Worm (Caenorhabditis elegans): ENCODE data around the gene his-32.

- TF ChIP-seq cog-1 (tag; optimal IDR thresholded peaks at IDR 0.05) (no peak), klf-2 (GFP tag; conservative IDR thresholded peaks at IDR 0.05) (no peak), T22C8.4 (GFP tag; IDR thresholded peaks at IDR 0.05) (no peak)
These were observed 1.1 kb upstream of the his-32 start for ce11 chrIV:8333034-8333433.
